Fruit fly (Drosophila melanogaster): ENCODE data around the gene CG31869.
A peak's percentile ranks its signal among the peaks of the same experiment; 100 is the strongest.

The CG31869 gene

DNA sequence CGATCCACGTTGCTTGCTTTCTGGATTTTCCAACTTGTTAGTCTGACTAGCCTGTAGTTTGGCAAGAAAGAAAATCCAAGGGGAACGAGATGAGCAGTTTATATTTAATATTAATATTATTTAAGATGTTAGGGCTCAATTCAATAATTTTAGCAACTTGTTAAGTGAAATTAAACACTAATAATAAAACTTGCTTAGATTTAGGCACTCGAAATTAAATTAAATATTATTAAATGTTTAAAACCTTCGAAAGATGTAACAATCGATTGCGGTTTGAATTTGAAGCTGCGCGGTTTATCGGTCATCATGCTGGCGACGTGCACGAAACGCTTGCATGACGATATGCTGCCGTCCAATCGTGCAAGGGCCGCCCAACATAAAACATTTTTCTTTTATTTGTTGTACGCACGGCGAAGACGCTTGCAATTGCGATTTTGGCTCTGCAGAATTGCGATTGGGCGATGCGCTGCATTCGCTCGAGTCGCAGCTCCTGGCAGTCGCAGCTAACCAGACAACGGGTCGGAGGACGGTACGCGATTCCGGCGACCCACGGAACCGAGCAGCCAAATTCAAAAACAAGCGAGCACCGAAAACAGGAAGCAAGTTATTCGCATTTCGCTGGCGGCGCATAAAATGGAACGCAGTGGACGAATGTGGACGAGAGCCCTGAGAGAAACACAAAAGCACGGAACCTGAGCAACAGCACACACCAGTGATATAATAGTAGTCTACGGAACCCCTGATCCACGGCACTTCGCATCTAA, 63.7 kb downstream of the CG31869 start, which contains the start of the genes Vha16-5 and CG12299 (continued):
- TF ChIP-seq fd102C (GFP tag; optimal IDR thresholded peaks at IDR 0.05) (no peak), sug (tag; optimal IDR thresholded peaks at IDR 0.05) (no peak), nerfin-1 (tag; optimal IDR thresholded peaks at IDR 0.05) (peak; percentile 58), sd (tag; optimal IDR thresholded peaks at IDR 0.05) (no peak), CG34376 (GFP tag; optimal IDR thresholded peaks at IDR 0.05) (peak; percentile 44), lab (GFP tag; optimal IDR thresholded peaks at IDR 0.05) (no peak), dm (GFP tag; optimal IDR thresholded peaks at IDR 0.05) (peak; percentile 79), CG6854 (GFP tag; optimal IDR thresholded peaks at IDR 0.05) (no peak), nmo (GFP tag; optimal IDR thresholded peaks at IDR 0.05) (peak; percentile 75), mirr (GFP tag; optimal IDR thresholded peaks at IDR 0.05) (peak; percentile 47), peb (GFP tag; IDR thresholded peaks at IDR 0.05) (peak; percentile 82), CG7372 (GFP tag; IDR thresholded peaks at IDR 0.05) (peak; percentile 74), CG10654 (GFP tag; optimal IDR thresholded peaks at IDR 0.05) (peak; percentile 85), pfk (GFP tag; optimal IDR thresholded peaks at IDR 0.05) (no peak), lov (optimal IDR thresholded peaks at IDR 0.05) (no peak), lov (GFP tag; IDR thresholded peaks at IDR 0.05) (peak; percentile 93), ase (GFP tag; IDR thresholded peaks at IDR 0.05) (peak; percentile 89), CG15514 (GFP tag; optimal IDR thresholded peaks at IDR 0.05) (peak; percentile 83), crc (GFP tag; optimal IDR thresholded peaks at IDR 0.05) (no peak), CG32767 (GFP tag; IDR thresholded peaks at IDR 0.05) (peak; percentile 67), CG5180 (GFP tag; optimal IDR thresholded peaks at IDR 0.05) (no peak), NK7.1 (GFP tag; optimal IDR thresholded peaks at IDR 0.05) (peak; percentile 53), CG11723 (GFP tag; optimal IDR thresholded peaks at IDR 0.05) (peak; percentile 65), bigmax (GFP tag; optimal IDR thresholded peaks at IDR 0.05) (no peak), YL-1 (GFP tag; optimal IDR thresholded peaks at IDR 0.05) (no peak), usp (GFP tag; optimal IDR thresholded peaks at IDR 0.05) (no peak), jing (GFP tag; optimal IDR thresholded peaks at IDR 0.05) (peak; percentile 43), Antp (GFP tag; optimal IDR thresholded peaks at IDR 0.05) (peak; percentile 92), Usf (GFP tag; optimal IDR thresholded peaks at IDR 0.05) (peak; percentile 45), CG12155 (GFP tag; optimal IDR thresholded peaks at IDR 0.05) (peak; percentile 81), ab (GFP tag; optimal IDR thresholded peaks at IDR 0.05) (peak; percentile 87), ham (GFP tag; IDR thresholded peaks at IDR 0.05) (no peak), ro (GFP tag; IDR thresholded peaks at IDR 0.05) (peak; percentile 76), kni (GFP tag; optimal IDR thresholded peaks at IDR 0.05) (no peak), Rx (GFP tag; IDR thresholded peaks at IDR 0.05) (peak; percentile 87), CoRest (tag; optimal IDR thresholded peaks at IDR 0.05) (peak; percentile 74), gfzf (GFP tag; optimal IDR thresholded peaks at IDR 0.05) (peak; percentile 30), Hr78 (GFP tag; optimal IDR thresholded peaks at IDR 0.05) (no peak), Kr (GFP tag; optimal IDR thresholded peaks at IDR 0.05) (no peak), CG14667 (GFP tag; IDR thresholded peaks at IDR 0.05) (peak; percentile 70), Bgb (GFP tag; IDR thresholded peaks at IDR 0.05; ENCODE audit: partially characterized antibody) (peak; percentile 93), Elba2 (GFP tag; optimal IDR thresholded peaks at IDR 0.05) (peak; percentile 55), zen (tag; optimal IDR thresholded peaks at IDR 0.05) (peak; percentile 94), nom (GFP tag; optimal IDR thresholded peaks at IDR 0.05) (no peak), CG16815 (GFP tag; optimal IDR thresholded peaks at IDR 0.05) (peak; percentile 76), CG8924 (tag; optimal IDR thresholded peaks at IDR 0.05) (peak; percentile 82), mld (GFP tag; IDR thresholded peaks at IDR 0.05; ENCODE audit: partially characterized antibody) (peak; percentile 78), gem (tag; optimal IDR thresholded peaks at IDR 0.05) (peak; percentile 93), CG9932 (GFP tag; IDR thresholded peaks at IDR 0.05) (peak; percentile 95)
